Fruit fly (Drosophila melanogaster) whole organism, embryonic: ENCODE results near the gene aos.

ENCODE experiments used
- Asciz ChIP-seq: fragments of 200-800 bp; sonication (Bioruptor generic); optimal IDR thresholded peaks from 2 replicates; lab custom pipeline; 2017; ENCODE audit warnings: missing biosample characterization, mild to moderate bottlenecking, missing genetic modification characterization, missing genetic modification reagents
- BtbVII ChIP-seq: fragments of 200-800 bp; sonication (Bioruptor generic); optimal IDR thresholded peaks from 3 replicates; lab custom pipeline; 2017; ENCODE audit warnings: missing biosample characterization, mild to moderate bottlenecking, missing genetic modification characterization
- CG10462 ChIP-seq: fragments of 200-800 bp; sonication (Bioruptor generic); optimal IDR thresholded peaks from 2 replicates; lab custom pipeline; 2016; ENCODE audit warnings: missing biosample characterization, missing genetic modification characterization
- CG11723 ChIP-seq: fragments of 200-800 bp; sonication (Bioruptor generic); optimal IDR thresholded peaks from 2 replicates; lab custom pipeline; 2017; ENCODE audit warnings: missing biosample characterization, mild to moderate bottlenecking, missing genetic modification characterization
- CG12071 ChIP-seq: fragments of 200-800 bp; sonication (Bioruptor generic); optimal IDR thresholded peaks from 3 replicates; lab custom pipeline; 2018; ENCODE audit warnings: missing biosample characterization, mild to moderate bottlenecking, missing genetic modification characterization
- CG12391 ChIP-seq: fragments of 200-800 bp; sonication (Bioruptor generic); optimal IDR thresholded peaks from 3 replicates; lab custom pipeline; 2018; ENCODE audit warnings: missing biosample characterization, mild to moderate bottlenecking, missing genetic modification characterization, moderate library complexity
- CG13296 ChIP-seq: fragments of 200-800 bp; sonication (Bioruptor generic); optimal IDR thresholded peaks from 3 replicates; lab custom pipeline; 2018; ENCODE audit warnings: missing biosample characterization, mild to moderate bottlenecking, missing genetic modification characterization
- CG14965 ChIP-seq: fragments of 200-800 bp; sonication (Bioruptor generic); optimal IDR thresholded peaks from 2 replicates; lab custom pipeline; 2016; ENCODE audit warnings: missing biosample characterization, missing genetic modification characterization, borderline replicate concordance
- CG1647 ChIP-seq: fragments of 200-800 bp; sonication (Bioruptor generic); optimal IDR thresholded peaks from 3 replicates; lab custom pipeline; 2016; ENCODE audit warnings: missing biosample characterization, missing genetic modification characterization
- CG17361 ChIP-seq: fragments of 200-800 bp; sonication (Bioruptor generic); IDR thresholded peaks from 3 replicates; pipeline ENCODE4 v1.3.6; 2022; ENCODE audit warnings: missing biosample characterization, missing genetic modification characterization
- CG1792 ChIP-seq: fragments of 200-800 bp; sonication (Bioruptor generic); optimal IDR thresholded peaks from 2 replicates; lab custom pipeline; 2016; ENCODE audit warnings: missing biosample characterization, missing genetic modification characterization
- CG2120 ChIP-seq: fragments of 200-800 bp; sonication (Bioruptor generic); optimal IDR thresholded peaks from 3 replicates; lab custom pipeline; 2016; ENCODE audit warnings: missing biosample characterization, missing genetic modification characterization
- CG4404 ChIP-seq: fragments of 200-800 bp; sonication (Bioruptor generic); IDR thresholded peaks from 2 replicates; pipeline ENCODE4 v1.3.6; 2022; ENCODE audit warnings: missing biosample characterization, missing genetic modification characterization
- CG6791 ChIP-seq: fragments of 200-800 bp; sonication (Bioruptor generic); IDR thresholded peaks from 3 replicates; pipeline ENCODE4 v1.3.6; 2022; ENCODE audit warnings: missing biosample characterization, missing genetic modification characterization; ENCODE audit not compliant: partially characterized antibody
- CG8281 ChIP-seq: fragments of 200-800 bp; sonication (Bioruptor generic); optimal IDR thresholded peaks from 2 replicates; lab custom pipeline; 2018; ENCODE audit warnings: missing biosample characterization, mild to moderate bottlenecking, missing genetic modification characterization, moderate library complexity
- CG8944 ChIP-seq: fragments of 200-800 bp; sonication (Bioruptor generic); optimal IDR thresholded peaks from 3 replicates; lab custom pipeline; 2016; ENCODE audit warnings: missing biosample characterization, missing genetic modification characterization
- CTCF ChIP-seq: fragments of 200-800 bp; sonication (Bioruptor generic); optimal IDR thresholded peaks from 2 replicates; lab custom pipeline; 2017; ENCODE audit warnings: missing biosample characterization, mild to moderate bottlenecking, missing genetic modification characterization, moderate library complexity
- Chrac-16 ChIP-seq: fragments of 200-800 bp; sonication (Bioruptor generic); optimal IDR thresholded peaks from 3 replicates; lab custom pipeline; 2016; ENCODE audit warnings: missing biosample characterization, missing genetic modification characterization
- D ChIP-seq, 2 experiments: fragments of 200-800 bp in 1 of 2; fragments of >200 bp in 1 of 2; sonication (Bioruptor generic) in 1 of 2; optimal IDR thresholded peaks; 2 replicates in 1 of 2; 3 replicates in 1 of 2; lab custom pipeline; 2017; ENCODE audit warnings: mild to moderate bottlenecking in 1 of 2, missing biosample characterization in 1 of 2, missing genetic modification characterization in 1 of 2, missing genetic modification reagents in 1 of 2
- Doc3 ChIP-seq: fragments of 200-800 bp; sonication (Bioruptor generic); IDR thresholded peaks from 3 replicates; pipeline ENCODE4 v1.3.6; 2022; ENCODE audit warnings: missing biosample characterization, missing genetic modification characterization; ENCODE audit not compliant: partially characterized antibody
- ERR ChIP-seq: fragments of 200-800 bp; sonication (Bioruptor generic); optimal IDR thresholded peaks from 2 replicates; lab custom pipeline; 2016; ENCODE audit warnings: missing biosample characterization, missing genetic modification characterization
- Hr51 ChIP-seq, 2 experiments: fragments of 200-800 bp; sonication (Bioruptor generic); optimal IDR thresholded peaks; 2 replicates in 1 of 2; 3 replicates in 1 of 2; lab custom pipeline; 2016 to 2018; ENCODE audit warnings: missing biosample characterization in 2 of 2, missing genetic modification characterization in 2 of 2, mild to moderate bottlenecking in 1 of 2, moderate library complexity in 1 of 2
- Hr78 ChIP-seq, 2 experiments: fragments of 200-800 bp in 1 of 2; fragments of >200 bp in 1 of 2; sonication (Bioruptor generic) in 1 of 2; optimal IDR thresholded peaks; 2 replicates each; lab custom pipeline; 2017 to 2019; ENCODE audit warnings: missing biosample characterization in 2 of 2, missing genetic modification characterization in 2 of 2, mild to moderate bottlenecking in 1 of 2, moderate library complexity in 1 of 2
- Lim3 ChIP-seq: fragments of 200-800 bp; sonication (Bioruptor generic); IDR thresholded peaks from 2 replicates; pipeline ENCODE4 v1.3.6; 2022; ENCODE audit warnings: missing biosample characterization, missing genetic modification characterization
- MBD-R2 ChIP-seq: fragments of 200-800 bp; sonication (Bioruptor generic); IDR thresholded peaks from 2 replicates; pipeline ENCODE4 v1.3.6; 2022; ENCODE audit warnings: missing biosample characterization, missing genetic modification characterization
- Max ChIP-seq: fragments of 200-800 bp; sonication (Bioruptor generic); optimal IDR thresholded peaks from 2 replicates; lab custom pipeline; 2016; ENCODE audit warnings: missing biosample characterization, mild to moderate bottlenecking, missing genetic modification characterization
- Med ChIP-seq: fragments of 200-800 bp; sonication (Bioruptor generic); peaks from one replicate; lab custom pipeline; 2016; ENCODE audit warnings: missing biosample characterization, missing genetic modification characterization, mild to moderate bottlenecking, inconsistent platforms, moderate library complexity
- Meics ChIP-seq: fragments of 200-800 bp; sonication (Bioruptor generic); optimal IDR thresholded peaks from 2 replicates; lab custom pipeline; 2017; ENCODE audit warnings: missing biosample characterization, mild to moderate bottlenecking, missing genetic modification characterization
- NfI ChIP-seq: fragments of 200-800 bp; sonication (Bioruptor generic); optimal IDR thresholded peaks from 3 replicates; lab custom pipeline; 2018; ENCODE audit warnings: missing biosample characterization, mild to moderate bottlenecking, missing genetic modification characterization, moderate library complexity
- Oli ChIP-seq: fragments of 200-800 bp; sonication (Bioruptor generic); optimal IDR thresholded peaks from 2 replicates; lab custom pipeline; 2018; ENCODE audit warnings: missing biosample characterization, mild to moderate bottlenecking, missing genetic modification characterization, moderate library complexity
- Six4 ChIP-seq: fragments of 200-800 bp; sonication (Bioruptor generic); optimal IDR thresholded peaks from 2 replicates; lab custom pipeline; 2016; ENCODE audit warnings: missing biosample characterization, missing genetic modification characterization
- Sry-δ ChIP-seq: fragments of 200-800 bp; sonication (Bioruptor generic); optimal IDR thresholded peaks from 2 replicates; lab custom pipeline; 2016; ENCODE audit warnings: missing biosample characterization, missing genetic modification characterization
- Vsx1 ChIP-seq: fragments of 200-800 bp; sonication (Bioruptor generic); optimal IDR thresholded peaks from 2 replicates; lab custom pipeline; 2017; ENCODE audit warnings: missing biosample characterization, mild to moderate bottlenecking, missing genetic modification characterization, missing genetic modification reagents
- abd-A ChIP-seq: fragments of 200-800 bp; sonication (Bioruptor generic); optimal IDR thresholded peaks from 3 replicates; lab custom pipeline; 2019; ENCODE audit warnings: missing biosample characterization, mild to moderate bottlenecking, missing genetic modification characterization, moderate library complexity
- al ChIP-seq: fragments of 200-800 bp; sonication (Bioruptor generic); IDR thresholded peaks from 2 replicates; pipeline ENCODE4 v1.3.6; 2022; ENCODE audit warnings: missing biosample characterization, missing genetic modification characterization
- ase ChIP-seq: fragments of 200-800 bp; sonication (Bioruptor generic); IDR thresholded peaks from 3 replicates; pipeline ENCODE4 v1.3.6; 2022; ENCODE audit warnings: missing biosample characterization, missing genetic modification characterization
- az2 ChIP-seq: fragments of 200-800 bp; sonication (Bioruptor generic); optimal IDR thresholded peaks from 3 replicates; lab custom pipeline; 2016; ENCODE audit warnings: missing biosample characterization, missing genetic modification characterization
- bab2 ChIP-seq: fragments of 200-800 bp; sonication (Bioruptor generic); optimal IDR thresholded peaks from 2 replicates; lab custom pipeline; 2016; ENCODE audit warnings: missing biosample characterization, missing genetic modification characterization
- chif ChIP-seq, 2 experiments: fragments of 200-800 bp; sonication (Bioruptor generic); optimal IDR thresholded peaks; 3 replicates each; lab custom pipeline; 2016; ENCODE audit warnings: missing biosample characterization in 2 of 2, missing genetic modification characterization in 2 of 2
- crol ChIP-seq: fragments of 200-800 bp; sonication (Bioruptor generic); IDR thresholded peaks from 2 replicates; pipeline ENCODE4 v1.3.6; 2022; ENCODE audit warnings: missing biosample characterization, missing genetic modification characterization
- inv ChIP-seq: fragments of 200-800 bp; sonication (Bioruptor generic); IDR thresholded peaks from 2 replicates; pipeline ENCODE4 v1.3.6; 2022; ENCODE audit warnings: missing biosample characterization, missing genetic modification characterization; ENCODE audit not compliant: partially characterized antibody
- lmd ChIP-seq: fragments of 200-800 bp; sonication (Bioruptor generic); IDR thresholded peaks from 2 replicates; pipeline ENCODE4 v1.3.6; 2022; ENCODE audit warnings: missing biosample characterization, missing genetic modification characterization
- prd ChIP-seq, 3 experiments: fragments of >200 bp in 2 of 3; fragments of 200-800 bp in 1 of 3; sonication (Bioruptor generic) in 1 of 3; optimal IDR thresholded peaks in 2 of 3; IDR thresholded peaks in 1 of 3; 2 replicates in 2 of 3; 3 replicates in 1 of 3; pipeline versions ENCODE4 v1.3.6 to Lab custom; 2017 to 2022; ENCODE audit warnings: missing biosample characterization in 1 of 3, missing genetic modification characterization in 1 of 3
- pros ChIP-seq: fragments of 200-800 bp; sonication (Bioruptor generic); optimal IDR thresholded peaks from 3 replicates; lab custom pipeline; 2019; ENCODE audit warnings: missing biosample characterization, mild to moderate bottlenecking, missing genetic modification characterization, moderate library complexity
- pum ChIP-seq: fragments of 200-800 bp; sonication (Bioruptor generic); optimal IDR thresholded peaks from 2 replicates; lab custom pipeline; 2016; ENCODE audit warnings: missing biosample characterization, missing genetic modification characterization
- ro ChIP-seq: fragments of 200-800 bp; sonication (Bioruptor generic); IDR thresholded peaks from 2 replicates; pipeline ENCODE4 v1.3.6; 2022; ENCODE audit warnings: missing biosample characterization, missing genetic modification characterization
- row ChIP-seq: fragments of 200-800 bp; sonication (Bioruptor generic); IDR thresholded peaks from 3 replicates; pipeline ENCODE4 v1.3.6; 2022; ENCODE audit warnings: missing biosample characterization, missing genetic modification characterization
- slbo ChIP-seq: fragments of 200-800 bp; sonication (Bioruptor generic); IDR thresholded peaks from 2 replicates; pipeline ENCODE4 v1.3.6; 2022; ENCODE audit warnings: missing biosample characterization, missing genetic modification characterization
- sob ChIP-seq: fragments of 200-800 bp; sonication (Bioruptor generic); IDR thresholded peaks from 2 replicates; pipeline ENCODE4 v1.3.6; 2022; ENCODE audit warnings: missing biosample characterization, missing genetic modification characterization
- trem ChIP-seq: fragments of 200-800 bp; optimal IDR thresholded peaks from 3 replicates; lab custom pipeline; 2019; ENCODE audit warnings: missing biosample characterization, mild to moderate bottlenecking, missing genetic modification characterization, moderate library complexity
- zen ChIP-seq: fragments of 200-800 bp; sonication (Bioruptor generic); optimal IDR thresholded peaks from 3 replicates; lab custom pipeline; 2018; ENCODE audit warnings: missing biosample characterization, mild to moderate bottlenecking, missing genetic modification characterization, moderate library complexity

Gene aos

dm6 chr3L:16489283-16489682 lies 5.8 kb upstream of the aos start (continued):
- no peak for TF ChIP-seq CG11723
- no peak for TF ChIP-seq inv (GFP tag; lab: Robert Waterston, UW)
- TF ChIP-seq CG8281 (tag; lab: Kevin White, UChicago) = peak; percentile 71
- no peak for TF ChIP-seq slbo
- TF ChIP-seq bab2 (GFP tag; lab: Kevin White, UChicago) = no peak
- TF ChIP-seq CG1792 = no peak
- TF ChIP-seq Vsx1 (GFP tag; lab: Kevin White, UChicago) = peak; percentile 60
- TF ChIP-seq Med (GFP tag; lab: Kevin White, UChicago) = peak; percentile 21
- TF ChIP-seq CG14965 (GFP tag; lab: Kevin White, UChicago) = no peak
- TF ChIP-seq Chrac-16 = no peak
- TF ChIP-seq pum = no peak
- TF ChIP-seq lmd (GFP tag; lab: Robert Waterston, UW) = 0 out of 2 replicates have a peak, but pooled peaks have one; percentile 1
- TF ChIP-seq ERR (GFP tag; lab: Kevin White, UChicago) = no peak
- TF ChIP-seq CTCF = no peak
- TF ChIP-seq az2 = no peak
- no peak for TF ChIP-seq al (GFP tag; lab: Robert Waterston, UW)
- no peak for TF ChIP-seq Hr78 (GFP tag; optimal IDR thresholded peaks at IDR 0.05; lab: Kevin White, UChicago)
- no peak for TF ChIP-seq Meics
- no peak for TF ChIP-seq ase (GFP tag; lab: Robert Waterston, UW)
- no peak for TF ChIP-seq MBD-R2 (GFP tag; lab: Robert Waterston, UW)
- TF ChIP-seq CG8944 (GFP tag; lab: Kevin White, UChicago) = no peak
- no peak for TF ChIP-seq row (GFP tag; lab: Robert Waterston, UW)
- TF ChIP-seq Doc3 = no peak
- no peak for TF ChIP-seq prd (optimal IDR thresholded peaks at IDR 0.05; lab: Kevin White, UChicago)
- no peak for TF ChIP-seq prd (GFP tag; IDR thresholded peaks at IDR 0.05; lab: Robert Waterston, UW)
- TF ChIP-seq Sry-δ (GFP tag; lab: Kevin White, UChicago) = no peak
- TF ChIP-seq BtbVII = no peak
- no peak for TF ChIP-seq trem
- TF ChIP-seq Hr51 (GFP tag; optimal IDR thresholded peaks at IDR 0.05; lab: Kevin White, UChicago) = no peak
- no peak for TF ChIP-seq CG4404 (GFP tag; lab: Robert Waterston, UW)
- no peak for TF ChIP-seq Oli (tag; lab: Kevin White, UChicago)
- TF ChIP-seq crol (GFP tag; lab: Robert Waterston, UW) = peak; percentile 50; the same call in 1 of the 2 replicates
- no peak for TF ChIP-seq chif (GFP tag; optimal IDR thresholded peaks at IDR 0.05; lab: Kevin White, UChicago)
- no peak for TF ChIP-seq CG13296 (GFP tag; lab: Kevin White, UChicago)
- no peak for TF ChIP-seq Lim3 (GFP tag; lab: Robert Waterston, UW)
- TF ChIP-seq CG10462 (GFP tag; lab: Kevin White, UChicago) = no peak
- TF ChIP-seq abd-A (tag; lab: Kevin White, UChicago) = peak; percentile 37
- TF ChIP-seq CG6791 (GFP tag; lab: Robert Waterston, UW) = no peak
- no peak for TF ChIP-seq Six4 (GFP tag; lab: Kevin White, UChicago)
- peak; percentile 18 for TF ChIP-seq pros (GFP tag; lab: Kevin White, UChicago)
- no peak for TF ChIP-seq Asciz (GFP tag; lab: Kevin White, UChicago)
- no peak for TF ChIP-seq CG1647
- TF ChIP-seq sob (GFP tag; lab: Robert Waterston, UW) = peak; percentile 40
- no peak for TF ChIP-seq CG2120
- no peak for TF ChIP-seq NfI (GFP tag; lab: Kevin White, UChicago)
- TF ChIP-seq CG17361 (GFP tag; lab: Robert Waterston, UW) = no peak
- no peak for TF ChIP-seq CG12071
- peak; percentile 37 for TF ChIP-seq D (optimal IDR thresholded peaks at IDR 0.05; lab: Kevin White, UChicago)
- no peak for TF ChIP-seq D (GFP tag; optimal IDR thresholded peaks at IDR 0.05; lab: Kevin White, UChicago)
- peak; percentile 71 for TF ChIP-seq zen (tag; lab: Kevin White, UChicago)
- no peak for TF ChIP-seq ro
- TF ChIP-seq Max (GFP tag; lab: Kevin White, UChicago) = no peak
- no peak for TF ChIP-seq CG12391 (tag; lab: Kevin White, UChicago)
